Worm (Caenorhabditis elegans) whole organism, mixed stage, embryonic: ENCODE data around the gene dmsr-11.

Source experiments
- M03D4.4 ChIP-seq: sonication (generic microtip); optimal IDR thresholded peaks from 2 replicates; lab custom pipeline; 2017; ENCODE audit warnings: mild to moderate bottlenecking, missing genetic modification characterization, missing compliant biosample characterization
- bed-3 ChIP-seq: fragments of 200-800 bp; sonication (Bioruptor generic); optimal IDR thresholded peaks from 3 replicates; lab custom pipeline; 2018; ENCODE audit warnings: mild to moderate bottlenecking, missing genetic modification characterization, moderate library complexity, missing compliant biosample characterization
- blmp-1 ChIP-seq: fragments of 150-350 bp; optimal IDR thresholded peaks from 2 replicates; lab custom pipeline; 2014; ENCODE audit warnings: missing biosample characterization, missing genetic modification characterization
- ceh-39 ChIP-seq: fragments of 150-350 bp; optimal IDR thresholded peaks from 2 replicates; lab custom pipeline; 2014; ENCODE audit warnings: missing biosample characterization, missing genetic modification characterization
- ceh-83 ChIP-seq: fragments of 200-800 bp; sonication (Bioruptor generic); optimal IDR thresholded peaks from 2 replicates; lab custom pipeline; 2018; ENCODE audit warnings: mild to moderate bottlenecking, missing genetic modification characterization, missing compliant biosample characterization
- cnd-1 ChIP-seq: fragments of 200-800 bp; sonication (Bioruptor generic); optimal IDR thresholded peaks from 2 replicates; lab custom pipeline; 2018; ENCODE audit warnings: mild to moderate bottlenecking, missing genetic modification characterization, missing compliant biosample characterization
- drap-1 ChIP-seq: fragments of 200-800 bp; sonication (Bioruptor generic); optimal IDR thresholded peaks from 3 replicates; lab custom pipeline; 2018; ENCODE audit warnings: mild to moderate bottlenecking, missing genetic modification characterization, missing compliant biosample characterization
- elt-1 ChIP-seq: sonication (generic microtip); optimal IDR thresholded peaks from 2 replicates; lab custom pipeline; 2017; ENCODE audit warnings: missing genetic modification characterization, mild to moderate bottlenecking, missing compliant biosample characterization, antibody characterized with exemption, moderate library complexity, borderline replicate concordance; ENCODE audit not compliant: insufficient read depth
- elt-3 ChIP-seq: fragments of 150-350 bp; optimal IDR thresholded peaks from 2 replicates; lab custom pipeline; 2014; ENCODE audit warnings: missing biosample characterization, missing genetic modification characterization
- flh-1 ChIP-seq: fragments of 200-800 bp; sonication (Bioruptor generic); optimal IDR thresholded peaks from 2 replicates; lab custom pipeline; 2018; ENCODE audit warnings: mild to moderate bottlenecking, missing genetic modification characterization, moderate library complexity, missing compliant biosample characterization
- ham-2 ChIP-seq: fragments of 200-800 bp; sonication (Bioruptor generic); optimal IDR thresholded peaks from 2 replicates; lab custom pipeline; 2018; ENCODE audit warnings: mild to moderate bottlenecking, missing genetic modification characterization, missing compliant biosample characterization
- hlh-1 ChIP-seq: fragments of 150-350 bp; optimal IDR thresholded peaks from 2 replicates; lab custom pipeline; 2014; ENCODE audit warnings: missing biosample characterization, missing genetic modification reagents, missing genetic modification characterization
- lin-13 ChIP-seq: fragments of 150-350 bp; optimal IDR thresholded peaks from 2 replicates; lab custom pipeline; 2014; ENCODE audit warnings: missing biosample characterization, missing genetic modification characterization
- lsy-2 ChIP-seq: fragments of 150-350 bp; optimal IDR thresholded peaks from 2 replicates; lab custom pipeline; 2014; ENCODE audit warnings: missing biosample characterization, missing genetic modification characterization
- mab-5 ChIP-seq: fragments of 150-350 bp; optimal IDR thresholded peaks from 2 replicates; lab custom pipeline; 2014; ENCODE audit warnings: missing biosample characterization, missing genetic modification characterization
- mep-1 ChIP-seq: fragments of 150-350 bp; optimal IDR thresholded peaks from 2 replicates; lab custom pipeline; 2017; ENCODE audit warnings: missing biosample characterization, missing genetic modification reagents, missing genetic modification characterization, inconsistent platforms
- mls-2 ChIP-seq: sonication (generic microtip); optimal IDR thresholded peaks from 2 replicates; lab custom pipeline; 2016; ENCODE audit warnings: mild to moderate bottlenecking, missing genetic modification characterization, moderate library complexity, missing compliant biosample characterization
- nhr-12 ChIP-seq: fragments of 150-350 bp; optimal IDR thresholded peaks from 2 replicates; lab custom pipeline; 2014; ENCODE audit warnings: missing biosample characterization, missing genetic modification characterization
- nhr-2 ChIP-seq: fragments of 150-350 bp; optimal IDR thresholded peaks from 2 replicates; lab custom pipeline; 2014; ENCODE audit warnings: missing biosample characterization, missing genetic modification characterization
- nhr-237 ChIP-seq: fragments of 150-350 bp; optimal IDR thresholded peaks from 2 replicates; lab custom pipeline; 2014; ENCODE audit warnings: missing biosample characterization, missing genetic modification characterization
- nhr-28 ChIP-seq: fragments of 150-350 bp; optimal IDR thresholded peaks from 2 replicates; lab custom pipeline; 2014; ENCODE audit warnings: missing biosample characterization, missing genetic modification characterization
- nhr-76 ChIP-seq: sonication (generic microtip); optimal IDR thresholded peaks from 2 replicates; lab custom pipeline; 2017; ENCODE audit warnings: missing biosample characterization, missing genetic modification characterization
- sem-2 ChIP-seq: fragments of 200-800 bp; sonication (Bioruptor generic); optimal IDR thresholded peaks from 2 replicates; lab custom pipeline; 2018; ENCODE audit warnings: mild to moderate bottlenecking, missing genetic modification characterization, missing compliant biosample characterization
- sptf-1 ChIP-seq: sonication (generic microtip); optimal IDR thresholded peaks from 2 replicates; lab custom pipeline; 2017; ENCODE audit warnings: mild to moderate bottlenecking, missing genetic modification characterization, moderate library complexity, missing compliant biosample characterization
- unc-62 ChIP-seq: fragments of 150-350 bp; optimal IDR thresholded peaks from 2 replicates; lab custom pipeline; 2014; ENCODE audit warnings: missing biosample characterization, missing genetic modification reagents, missing genetic modification characterization

The dmsr-11 gene

DNA sequence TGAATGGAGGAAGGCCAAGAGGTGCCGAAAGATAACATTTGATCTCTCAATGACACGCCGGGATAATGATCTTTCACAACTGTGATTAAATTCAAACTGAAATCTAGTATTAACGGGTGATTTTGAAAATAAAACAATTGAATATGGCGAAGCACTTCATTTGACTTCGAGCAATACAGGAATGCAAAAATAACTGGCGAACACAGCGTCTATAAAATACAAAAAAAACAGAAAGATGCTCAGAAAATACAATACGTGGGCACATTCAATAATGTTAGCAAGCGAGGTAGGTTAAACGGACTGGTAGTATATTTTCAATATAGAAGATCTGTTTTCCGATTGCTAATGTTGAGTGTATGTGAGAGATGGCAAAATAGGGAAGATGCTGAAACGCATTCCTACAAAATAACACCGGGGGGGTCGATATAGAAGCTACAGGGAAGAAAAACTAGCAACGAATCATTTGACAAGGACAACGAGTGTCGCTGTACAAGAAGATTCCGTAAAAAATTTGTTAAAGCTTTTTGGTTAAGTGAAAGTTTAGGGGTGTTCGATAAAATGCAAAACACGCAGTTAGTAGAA lies 20.8 kb downstream of the dmsr-11 start:
- TF ChIP-seq cnd-1 (tag; lab: Kevin White, UChicago), result no peak

DNA sequence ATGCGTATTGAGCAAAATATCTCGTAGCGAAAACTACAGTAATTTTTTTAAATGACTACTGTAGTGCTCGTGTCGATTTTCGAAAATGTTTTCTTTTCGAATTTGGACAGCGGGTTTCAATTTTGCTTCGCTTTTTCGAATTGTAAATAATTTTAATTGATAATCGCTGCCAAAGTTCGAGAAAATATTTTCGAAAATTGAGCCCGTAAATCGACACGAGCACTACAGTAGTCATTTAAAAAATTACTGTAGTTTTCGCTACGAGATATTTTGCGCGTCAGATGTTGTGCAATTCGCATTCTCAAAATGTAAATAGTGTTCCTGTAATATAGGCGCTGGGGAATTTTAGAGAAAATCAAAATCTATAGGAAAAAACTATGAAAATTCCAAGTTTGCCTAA lies 21.6 kb downstream of the dmsr-11 start:
- TF ChIP-seq elt-1, result no peak

ce11 chrV:6780676-6781075 lies 23.2 kb downstream of the dmsr-11 start:
- TF ChIP-seq bed-3 (GFP tag; lab: Kevin White, UChicago) (no peak), ham-2 (GFP tag; lab: Kevin White, UChicago) (no peak), mab-5 (tag; lab: Kevin White, UChicago) (no peak), sptf-1 (tag; lab: Kevin White, UChicago) (no peak), hlh-1 (tag; lab: Kevin White, UChicago) (no peak), nhr-237 (tag; lab: Kevin White, UChicago) (no peak), ceh-83 (GFP tag; lab: Kevin White, UChicago) (no peak), cnd-1 (tag; lab: Kevin White, UChicago) (no peak), elt-1 (no peak), M03D4.4 (tag; lab: Kevin White, UChicago) (no peak), nhr-2 (tag; lab: Kevin White, UChicago) (no peak), elt-3 (tag; lab: Kevin White, UChicago) (no peak), lsy-2 (no peak)

DNA sequence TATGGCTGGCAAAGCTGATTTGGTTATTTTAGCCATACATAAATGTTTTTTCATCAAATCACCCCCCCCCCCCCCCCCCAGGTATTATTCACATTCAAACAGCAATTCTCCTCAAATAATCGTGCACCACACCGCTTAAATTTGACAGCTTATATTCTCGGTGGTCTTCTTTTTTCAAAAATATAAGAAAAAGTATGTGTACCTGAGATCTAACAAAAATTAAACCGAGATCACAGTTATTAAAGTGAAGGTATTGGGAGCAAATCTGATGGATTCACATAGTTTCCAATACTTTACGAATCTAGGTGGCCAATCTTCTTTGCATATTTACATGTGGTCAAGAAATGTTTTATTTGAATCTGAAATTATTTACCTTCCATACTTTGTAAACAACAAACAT lies 23.7 kb downstream of the dmsr-11 start, which contains the start of gene ZC404.15:
TSS of gene ZC404.15 (plus strand) at position 301 of the 400 bp plus-strand sequence.
- TF ChIP-seq nhr-2 (tag; lab: Kevin White, UChicago) (no peak), mep-1 (tag; lab: Kevin White, UChicago) (no peak), elt-3 (tag; lab: Kevin White, UChicago) (no peak), nhr-28 (tag; lab: Kevin White, UChicago) (no peak), M03D4.4 (tag; lab: Kevin White, UChicago) (no peak), ham-2 (GFP tag; lab: Kevin White, UChicago) (no peak), nhr-12 (tag; lab: Kevin White, UChicago) (no peak)

DNA sequence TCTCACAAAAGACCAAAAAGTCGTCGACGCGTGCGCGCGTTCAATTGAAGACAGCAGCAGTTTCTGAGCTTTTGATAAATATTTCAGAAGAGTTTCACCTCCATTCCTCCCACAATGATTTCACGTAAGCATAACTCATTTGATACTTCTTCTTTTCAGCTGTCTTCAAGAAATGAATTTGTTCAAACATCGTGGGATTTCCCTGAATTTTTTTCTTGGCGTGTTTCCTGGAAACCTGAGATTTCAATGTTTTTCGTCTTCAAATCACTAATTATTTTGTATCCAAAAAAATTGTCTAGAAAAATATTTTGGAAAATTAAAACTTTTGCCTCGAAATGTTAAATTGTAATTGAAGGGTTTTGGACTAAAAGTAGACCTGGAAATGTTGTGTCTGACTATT lies 25.4 kb downstream of the dmsr-11 start:
- TF ChIP-seq lin-13 (tag; lab: Kevin White, UChicago) (no peak), elt-3 (tag; lab: Kevin White, UChicago) (no peak), mep-1 (tag; lab: Kevin White, UChicago) (no peak), nhr-2 (tag; lab: Kevin White, UChicago) (no peak), blmp-1 (tag; lab: Kevin White, UChicago) (no peak), flh-1 (GFP tag; lab: Kevin White, UChicago) (no peak), sem-2 (no peak), drap-1 (GFP tag; lab: Kevin White, UChicago) (no peak), elt-1 (no peak), mab-5 (tag; lab: Kevin White, UChicago) (no peak), nhr-237 (tag; lab: Kevin White, UChicago) (no peak), mls-2 (tag; lab: Kevin White, UChicago) (no peak), lsy-2 (no peak), sptf-1 (tag; lab: Kevin White, UChicago) (no peak), unc-62 (GFP tag; lab: Kevin White, UChicago) (no peak), cnd-1 (tag; lab: Kevin White, UChicago) (no peak), nhr-76 (tag; lab: Kevin White, UChicago) (no peak), M03D4.4 (tag; lab: Kevin White, UChicago) (no peak)

DNA sequence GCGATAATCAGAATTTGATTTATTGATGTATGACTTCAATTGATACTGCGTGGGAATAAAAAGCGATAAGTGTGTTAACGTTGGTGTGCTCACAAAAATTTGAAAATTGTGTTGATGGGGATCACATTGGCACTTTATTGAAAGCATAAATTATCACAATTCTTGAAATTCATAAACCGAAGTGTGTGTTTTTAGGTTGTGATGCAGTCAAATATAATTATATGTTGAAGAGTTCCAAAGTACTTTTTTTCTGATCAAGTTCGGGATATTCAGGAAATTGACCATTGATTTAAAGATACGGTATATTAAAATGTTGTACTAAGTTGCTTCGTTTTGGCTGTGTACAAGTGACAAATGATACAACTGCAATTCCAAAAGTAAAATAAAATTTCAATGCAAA lies 28.2 kb downstream of the dmsr-11 start, which contains the start of gene srh-28:
TSS of gene srh-28 (minus strand) at position 101 of the 400 bp plus-strand sequence.
- TF ChIP-seq cnd-1 (tag; lab: Kevin White, UChicago) (no peak), nhr-76 (tag; lab: Kevin White, UChicago) (no peak), bed-3 (GFP tag; lab: Kevin White, UChicago) (no peak), hlh-1 (tag; lab: Kevin White, UChicago) (no peak), flh-1 (GFP tag; lab: Kevin White, UChicago) (no peak), ham-2 (GFP tag; lab: Kevin White, UChicago) (no peak)

DNA sequence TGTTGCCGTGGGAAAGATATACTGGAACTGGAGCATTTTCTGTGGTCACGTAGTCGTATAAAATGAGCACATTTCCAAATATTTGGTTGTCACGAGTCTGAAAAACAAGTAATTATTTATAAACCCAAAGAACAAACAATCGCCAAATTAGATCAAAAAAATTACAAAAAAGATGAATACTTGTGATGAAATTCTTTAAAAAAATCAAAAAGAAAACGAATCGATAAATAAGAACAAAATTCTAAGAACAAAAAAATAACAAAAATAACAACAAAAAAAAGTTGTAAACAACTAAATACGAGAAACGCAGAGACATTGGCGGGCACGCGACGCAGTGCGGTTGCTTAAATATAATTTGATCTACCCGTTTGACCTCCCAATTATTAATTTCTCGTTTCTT lies 30.2 kb downstream of the dmsr-11 start, which contains the start of gene ZC404.16:
TSS of gene ZC404.16 (minus strand) at position 101 of the 400 bp plus-strand sequence.
- no peak for TF ChIP-seq mab-5 (tag; lab: Kevin White, UChicago)
- TF ChIP-seq flh-1 (GFP tag; lab: Kevin White, UChicago), result no peak
- no peak for TF ChIP-seq sem-2
- no peak for TF ChIP-seq nhr-28 (tag; lab: Kevin White, UChicago)
- no peak for TF ChIP-seq bed-3 (GFP tag; lab: Kevin White, UChicago)
- TF ChIP-seq drap-1 (GFP tag; lab: Kevin White, UChicago), result no peak
- no peak for TF ChIP-seq lin-13 (tag; lab: Kevin White, UChicago)
- no peak for TF ChIP-seq ceh-39 (tag; lab: Kevin White, UChicago)
- no peak for TF ChIP-seq mls-2 (tag; lab: Kevin White, UChicago)
